Worm (Caenorhabditis elegans) whole organism, L2 larva: ENCODE results near the gene klp-7.

Experiments used
- R02D3.7 ChIP-seq: fragments of 150-350 bp; optimal IDR thresholded peaks from 2 replicates; lab custom pipeline; 2014; ENCODE audit warnings: missing biosample characterization, missing genetic modification characterization
- lsy-2 ChIP-seq, 2 experiments: fragments of 150-350 bp in 1 of 2; sonication (generic microtip) in 1 of 2; optimal IDR thresholded peaks; 2 replicates each; lab custom pipeline; 2014 to 2017; ENCODE audit warnings: missing biosample characterization in 2 of 2, missing genetic modification characterization in 2 of 2

- TF ChIP-seq R02D3.7 (tag; lab: Kevin White, UChicago) (no peak), lsy-2 (tag; optimal IDR thresholded peaks at IDR 0.05; lab: Kevin White, UChicago) (no peak)
Measured at ce11 chrIII:10831483-10831882, 25.8 kb downstream of the klp-7 start.
